Worm (Caenorhabditis elegans) whole organism, L4/young adult: ENCODE data around the gene ins-16.

Source experiments
- W03F9.2 ChIP-seq: fragments of 150-350 bp; optimal IDR thresholded peaks from 2 replicates; lab custom pipeline; 2014; ENCODE audit warnings: missing biosample characterization, missing genetic modification characterization
- dao-5 ChIP-seq: sonication (generic microtip); optimal IDR thresholded peaks from 2 replicates; lab custom pipeline; 2016; ENCODE audit warnings: missing genotype, missing genetic modification characterization, moderate library complexity, missing compliant biosample characterization
- him-1 ChIP-seq: sonication (generic microtip); optimal IDR thresholded peaks from 2 replicates; lab custom pipeline; 2016; ENCODE audit warnings: missing genotype, missing genetic modification reagents, missing genetic modification characterization, missing compliant biosample characterization

DNA sequence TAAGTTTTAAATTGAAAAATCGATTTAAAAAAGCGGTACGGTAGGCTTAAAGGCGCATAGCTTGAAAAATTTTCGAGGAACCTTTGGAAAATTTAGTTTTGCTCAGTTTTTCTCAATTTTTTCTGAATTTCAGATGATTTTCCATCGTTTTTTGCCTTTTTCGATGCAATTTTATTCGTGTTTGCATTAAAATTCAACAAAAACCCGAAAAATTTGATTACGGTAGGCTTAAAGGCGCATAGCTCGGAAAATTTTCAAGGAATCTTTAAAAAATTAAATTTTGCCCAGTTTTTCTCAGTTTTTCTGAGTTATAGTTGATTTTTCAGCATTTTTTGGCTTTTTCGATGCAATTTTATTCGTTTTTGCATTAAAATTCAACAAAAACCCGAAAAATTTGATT lies 40.6 kb upstream of the ins-16 start:
- TF ChIP-seq him-1 (tag; lab: Kevin White, UChicago) (no peak), dao-5 (tag; lab: Kevin White, UChicago) (no peak), W03F9.2 (tag; lab: Kevin White, UChicago) (no peak)
